Worm (Caenorhabditis elegans): ENCODE results near the gene C14A4.8.

The C14A4.8 gene

DNA sequence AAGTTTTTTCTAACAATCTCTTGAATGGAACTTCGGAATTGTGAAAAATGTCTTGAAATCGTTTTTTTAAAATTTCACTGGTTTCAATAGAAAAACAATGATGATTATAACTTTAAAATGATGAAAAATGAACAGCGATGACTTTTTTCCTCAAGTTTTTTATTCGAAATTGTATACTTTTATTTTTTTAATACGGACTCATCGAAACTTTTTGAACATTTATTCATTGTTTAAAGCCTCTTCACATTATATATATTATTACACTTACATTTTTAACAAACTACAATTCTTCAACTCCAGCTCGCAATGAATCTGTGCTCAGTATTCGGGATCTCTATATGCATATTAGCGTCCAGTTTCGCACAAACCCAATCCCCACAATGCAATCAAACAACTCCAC lies 30.0 kb upstream of the C14A4.8 start, which contains the start of gene M28.8:
M28.8 (plus strand) TSS at position 301 of the 400 bp plus-strand sequence.
- TF ChIP-seq lin-38 (GFP tag; IDR thresholded peaks at IDR 0.05) = no peak
- no peak for TF ChIP-seq attf-4 (tag; optimal IDR thresholded peaks at IDR 0.05)

DNA sequence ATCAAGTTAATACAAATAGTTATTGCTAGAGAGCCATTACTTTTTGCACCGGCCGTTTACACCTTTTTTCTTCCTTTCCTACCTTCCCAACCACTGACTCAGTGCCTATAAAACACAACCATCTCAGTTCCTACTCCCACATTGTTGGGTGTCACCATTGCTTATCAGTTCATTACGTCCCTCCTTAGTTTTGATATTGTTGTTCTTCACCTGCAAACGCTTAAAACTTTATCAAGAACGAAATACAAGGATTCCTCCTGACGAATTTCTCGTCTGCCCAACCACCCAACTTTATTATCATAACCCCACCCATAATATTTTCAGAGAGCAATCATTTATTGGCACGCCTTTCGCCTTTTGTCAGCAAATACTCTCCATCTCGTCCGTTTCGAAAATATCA lies 29.1 kb upstream of the C14A4.8 start:
- TF ChIP-seq nhr-237 (tag; optimal IDR thresholded peaks at IDR 0.05) = no peak
- no peak for TF ChIP-seq nhr-11 (tag; optimal IDR thresholded peaks at IDR 0.05)
- no peak for TF ChIP-seq ceh-82 (tag; optimal IDR thresholded peaks at IDR 0.05)
- no peak for TF ChIP-seq mep-1 (tag; optimal IDR thresholded peaks at IDR 0.05)
- no peak for TF ChIP-seq F44E2.7 (GFP tag; IDR thresholded peaks at IDR 0.05)
- TF ChIP-seq lim-7 (GFP tag; IDR thresholded peaks at IDR 0.05) = no peak
- peak; percentile 75 for TF ChIP-seq nhr-28 (tag; optimal IDR thresholded peaks at IDR 0.05)
- TF ChIP-seq ceh-28 (tag; optimal IDR thresholded peaks at IDR 0.05) = no peak
- no peak for TF ChIP-seq ZK546.5 (tag; optimal IDR thresholded peaks at IDR 0.05)
- no peak for TF ChIP-seq mdl-1 (tag; optimal IDR thresholded peaks at IDR 0.05)
- TF ChIP-seq egl-27 (tag; optimal IDR thresholded peaks at IDR 0.05) = no peak
- no peak for TF ChIP-seq nhr-48 (tag; optimal IDR thresholded peaks at IDR 0.05)
- no peak for TF ChIP-seq D1046.2 (GFP tag; IDR thresholded peaks at IDR 0.05)
- TF ChIP-seq ama-1 (optimal IDR thresholded peaks at IDR 0.05) = no peak
- no peak for TF ChIP-seq daf-16 (GFP tag; optimal IDR thresholded peaks at IDR 0.05)
- peak; percentile 53 for TF ChIP-seq daf-16 (tag; optimal IDR thresholded peaks at IDR 0.05)
- no peak for TF ChIP-seq zfp-2 (tag; optimal IDR thresholded peaks at IDR 0.05)
- TF ChIP-seq nhr-102 (tag; optimal IDR thresholded peaks at IDR 0.05) = no peak
- no peak for TF ChIP-seq daf-8 (GFP tag; IDR thresholded peaks at IDR 0.05)
- peak; percentile 90 for TF ChIP-seq pqm-1 (tag; optimal IDR thresholded peaks at IDR 0.05)
- TF ChIP-seq jun-1 (tag; optimal IDR thresholded peaks at IDR 0.05) = no peak
- TF ChIP-seq hlh-11 (tag; optimal IDR thresholded peaks at IDR 0.05) = peak; percentile 67
- TF ChIP-seq spr-3 (GFP tag; optimal IDR thresholded peaks at IDR 0.05) = no peak
- TF ChIP-seq nhr-111 (GFP tag; optimal IDR thresholded peaks at IDR 0.05) = no peak
- TF ChIP-seq ctbp-1 (GFP tag; IDR thresholded peaks at IDR 0.05) = no peak
- TF ChIP-seq daf-12 (tag; optimal IDR thresholded peaks at IDR 0.05) = no peak
- no peak for TF ChIP-seq ceh-62 (tag; optimal IDR thresholded peaks at IDR 0.05)
- peak; percentile 64 for TF ChIP-seq dmd-6 (GFP tag; IDR thresholded peaks at IDR 0.05)
- no peak for TF ChIP-seq nhr-76 (tag; optimal IDR thresholded peaks at IDR 0.05)
- no peak for TF ChIP-seq hif-1 (tag; optimal IDR thresholded peaks at IDR 0.05)
- TF ChIP-seq arid-1 (GFP tag; conservative IDR thresholded peaks at IDR 0.05) = no peak
- TF ChIP-seq dve-1 (tag; optimal IDR thresholded peaks at IDR 0.05; ENCODE audit: insufficient read depth) = peak; percentile 32
- peak; percentile 35 for TF ChIP-seq aha-1 (tag)

DNA sequence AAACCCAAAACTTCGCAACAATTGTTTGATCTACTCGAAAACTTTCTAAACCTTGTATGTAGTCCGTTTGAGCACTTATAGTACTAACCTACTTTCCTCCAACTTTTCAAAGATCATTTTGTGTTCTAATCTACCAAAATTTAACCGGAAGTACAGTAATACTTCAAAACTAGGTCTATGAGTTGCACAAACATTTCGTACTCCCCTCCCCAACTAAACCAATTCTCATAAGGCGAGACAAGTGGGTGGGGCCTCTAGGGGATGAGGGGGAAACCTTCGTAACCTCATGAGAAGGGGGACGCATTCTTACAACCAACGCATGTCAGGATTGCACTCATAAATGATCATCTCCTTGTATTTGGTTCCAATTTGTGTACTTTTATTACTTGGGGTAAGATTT lies 24.0 kb upstream of the C14A4.8 start, which contains the start of gene cutl-9:
cutl-9 (plus strand) TSS at position 301 of the 400 bp plus-strand sequence.
- TF ChIP-seq dmd-6 (GFP tag; IDR thresholded peaks at IDR 0.05) = no peak
- TF ChIP-seq spr-3 (GFP tag; optimal IDR thresholded peaks at IDR 0.05) = no peak
- TF ChIP-seq cey-2 (tag; optimal IDR thresholded peaks at IDR 0.05; ENCODE audit: borderline replicate concordance, insufficient read depth) = no peak
- TF ChIP-seq ztf-7 (tag; optimal IDR thresholded peaks at IDR 0.05) = no peak
- TF ChIP-seq nhr-237 (tag; optimal IDR thresholded peaks at IDR 0.05) = no peak
- TF ChIP-seq nhr-102 (tag; optimal IDR thresholded peaks at IDR 0.05) = no peak
- no peak for TF ChIP-seq lsy-2 (tag; optimal IDR thresholded peaks at IDR 0.05)
- no peak for TF ChIP-seq arid-1 (GFP tag; conservative IDR thresholded peaks at IDR 0.05)
- TF ChIP-seq nhr-42 (GFP tag; IDR thresholded peaks at IDR 0.05) = no peak
- TF ChIP-seq snpc-4 (tag; optimal IDR thresholded peaks at IDR 0.05) = no peak
- TF ChIP-seq pqm-1 (tag; optimal IDR thresholded peaks at IDR 0.05) = no peak
- no peak for TF ChIP-seq jun-1 (tag; optimal IDR thresholded peaks at IDR 0.05)
- no peak for TF ChIP-seq lin-39 (tag; optimal IDR thresholded peaks at IDR 0.05)
- no peak for TF ChIP-seq nhr-48 (tag; optimal IDR thresholded peaks at IDR 0.05)
- no peak for TF ChIP-seq F49E8.2 (tag; optimal IDR thresholded peaks at IDR 0.05; ENCODE audit: borderline replicate concordance)
- no peak for TF ChIP-seq ces-1 (GFP tag; optimal IDR thresholded peaks at IDR 0.05)
- TF ChIP-seq F44E2.7 (GFP tag; IDR thresholded peaks at IDR 0.05) = no peak

Measured in whole organism, L4 larva.